In genomic region chrII:8931405-8932149, ce11 we compare ENCODE assay signal across 6 worm cellular contexts.
TF ChIP-seq lines count a peak whose summit lies in the region.

No protein-coding gene starts in this region.

TF ChIP-seq in whole organism, L1 larva, 84 proteins besides CTCF, POLR2A, EP300 and RAD21 (continues in another document):
- TF ChIP-seq mef-2 (tag; optimal IDR thresholded peaks at IDR 0.05; lab: Kevin White, UChicago) (no peak), tlp-1 (tag; optimal IDR thresholded peaks at IDR 0.05; lab: Kevin White, UChicago) (no peak), fos-1 (tag; optimal IDR thresholded peaks at IDR 0.05; lab: Kevin White, UChicago) (no peak), ceh-63 (GFP tag; optimal IDR thresholded peaks at IDR 0.05; lab: Kevin White, UChicago) (no peak), mab-9 (GFP tag; IDR thresholded peaks at IDR 0.05; lab: Robert Waterston, UW) (no peak), nhr-71 (tag; optimal IDR thresholded peaks at IDR 0.05; lab: Kevin White, UChicago) (peak; percentile 34), rnt-1 (tag; optimal IDR thresholded peaks at IDR 0.05; lab: Kevin White, UChicago) (no peak), alr-1 (tag; optimal IDR thresholded peaks at IDR 0.05; lab: Kevin White, UChicago; ENCODE audit: borderline replicate concordance) (no peak), hpl-2 (GFP tag; optimal IDR thresholded peaks at IDR 0.05; lab: Kevin White, UChicago) (no peak), pqm-1 (tag; optimal IDR thresholded peaks at IDR 0.05; lab: Kevin White, UChicago) (no peak), efl-3 (GFP tag; optimal IDR thresholded peaks at IDR 0.05; lab: Kevin White, UChicago) (no peak), lsy-2 (tag; optimal IDR thresholded peaks at IDR 0.05; lab: Kevin White, UChicago) (peak in 1 of 2 experiments; percentile 27), ceh-88 (GFP tag; IDR thresholded peaks at IDR 0.05; lab: Robert Waterston, UW) (no peak), nhr-90 (tag; optimal IDR thresholded peaks at IDR 0.05; lab: Kevin White, UChicago; ENCODE audit: poor library complexity) (no peak), nhr-84 (tag; optimal IDR thresholded peaks at IDR 0.05; lab: Kevin White, UChicago) (no peak), snpc-4 (tag; optimal IDR thresholded peaks at IDR 0.05; lab: Kevin White, UChicago) (no peak)

TF ChIP-seq in whole organism, L2 larva, 48 proteins besides CTCF, POLR2A, EP300 and RAD21 (continues in another document):
- peak in 1 of 2 experiments; percentile 20 for TF ChIP-seq lsy-2 (tag; optimal IDR thresholded peaks at IDR 0.05; lab: Kevin White, UChicago)
- peak; percentile 10 for TF ChIP-seq C34F6.9 (tag; optimal IDR thresholded peaks at IDR 0.05; lab: Kevin White, UChicago)
- TF ChIP-seq zag-1 (tag; optimal IDR thresholded peaks at IDR 0.05; lab: Kevin White, UChicago) = no peak
- no peak for TF ChIP-seq ceh-16 (tag; optimal IDR thresholded peaks at IDR 0.05; lab: Kevin White, UChicago)
- TF ChIP-seq Y55F3AM.14 (GFP tag; optimal IDR thresholded peaks at IDR 0.05; lab: Kevin White, UChicago) = no peak
- no peak for TF ChIP-seq lin-39 (tag; optimal IDR thresholded peaks at IDR 0.05; lab: Kevin White, UChicago)
- no peak for TF ChIP-seq blmp-1 (tag; optimal IDR thresholded peaks at IDR 0.05; lab: Kevin White, UChicago; ENCODE audit: insufficient read depth)
- no peak for TF ChIP-seq egl-27 (tag; optimal IDR thresholded peaks at IDR 0.05; lab: Kevin White, UChicago)
- TF ChIP-seq nhr-237 (tag; optimal IDR thresholded peaks at IDR 0.05; lab: Kevin White, UChicago) = no peak
- TF ChIP-seq gmeb-1 (tag; optimal IDR thresholded peaks at IDR 0.05; lab: Kevin White, UChicago) = no peak
- no peak for TF ChIP-seq nhr-6 (tag; optimal IDR thresholded peaks at IDR 0.05; lab: Kevin White, UChicago)
- no peak for TF ChIP-seq sma-9 (GFP tag; optimal IDR thresholded peaks at IDR 0.05; lab: Kevin White, UChicago)
- no peak for TF ChIP-seq sma-9 (tag; optimal IDR thresholded peaks at IDR 0.05; lab: Kevin White, UChicago)
- no peak for TF ChIP-seq nhr-25 (tag; optimal IDR thresholded peaks at IDR 0.05; lab: Kevin White, UChicago)
- TF ChIP-seq ama-1 (optimal IDR thresholded peaks at IDR 0.05; lab: Kevin White, UChicago) = peak; percentile 71
- no peak for TF ChIP-seq lin-13 (GFP tag; optimal IDR thresholded peaks at IDR 0.05; lab: Kevin White, UChicago)

TF ChIP-seq in whole organism, L3 larva, 47 proteins besides CTCF, POLR2A, EP300 and RAD21:
- TF ChIP-seq elt-1 (tag; optimal IDR thresholded peaks at IDR 0.05; lab: Kevin White, UChicago) (no peak), ama-1 (optimal IDR thresholded peaks at IDR 0.05; lab: Kevin White, UChicago) (peak; percentile 46), elt-3 (tag; optimal IDR thresholded peaks at IDR 0.05; lab: Kevin White, UChicago) (no peak), egl-5 (tag; optimal IDR thresholded peaks at IDR 0.05; lab: Kevin White, UChicago) (peak; percentile 41), ceh-16 (tag; optimal IDR thresholded peaks at IDR 0.05; lab: Kevin White, UChicago) (no peak), pha-4 (tag; optimal IDR thresholded peaks at IDR 0.05; lab: Kevin White, UChicago) (peak; percentile 60), nhr-43 (tag; optimal IDR thresholded peaks at IDR 0.05; lab: Kevin White, UChicago; ENCODE audit: poor library complexity, severe bottlenecking) (no peak), lin-15B (tag; optimal IDR thresholded peaks at IDR 0.05; lab: Kevin White, UChicago) (peak; percentile 13), nfya-1 (tag; optimal IDR thresholded peaks at IDR 0.05; lab: Kevin White, UChicago; ENCODE audit: insufficient read depth) (peak; percentile 48), hmg-11 (tag; optimal IDR thresholded peaks at IDR 0.05; lab: Kevin White, UChicago) (peak; percentile 42), elt-2 (tag; optimal IDR thresholded peaks at IDR 0.05; lab: Kevin White, UChicago) (peak; percentile 27), nhr-76 (tag; optimal IDR thresholded peaks at IDR 0.05; lab: Kevin White, UChicago) (no peak), aly-2 (tag; optimal IDR thresholded peaks at IDR 0.05; lab: Kevin White, UChicago) (no peak), nhr-25 (tag; optimal IDR thresholded peaks at IDR 0.05; lab: Kevin White, UChicago) (peak; percentile 28), zag-1 (tag; optimal IDR thresholded peaks at IDR 0.05; lab: Kevin White, UChicago) (no peak)

TF ChIP-seq in whole organism, L4 larva, 104 proteins besides CTCF, POLR2A, EP300 and RAD21 (continues in another document):
- no peak for TF ChIP-seq ceh-62 (tag; optimal IDR thresholded peaks at IDR 0.05; lab: Kevin White, UChicago)
- TF ChIP-seq spr-1 (tag; optimal IDR thresholded peaks at IDR 0.05; lab: Kevin White, UChicago) = peak; percentile 4
- no peak for TF ChIP-seq dmd-8 (GFP tag; IDR thresholded peaks at IDR 0.05; lab: Robert Waterston, UW)
- TF ChIP-seq fos-1 (tag; optimal IDR thresholded peaks at IDR 0.05; lab: Kevin White, UChicago) = no peak
- TF ChIP-seq F49E8.2 (tag; optimal IDR thresholded peaks at IDR 0.05; lab: Kevin White, UChicago; ENCODE audit: borderline replicate concordance) = no peak
- TF ChIP-seq pha-4 (GFP tag; IDR thresholded peaks at IDR 0.05; lab: Robert Waterston, UW) = 0 out of 2 replicates have a peak, but pooled peaks have one; percentile 34
- TF ChIP-seq pha-4 (tag; optimal IDR thresholded peaks at IDR 0.05; lab: Kevin White, UChicago) = no peak
- peak; percentile 15 for TF ChIP-seq mes-2 (tag; optimal IDR thresholded peaks at IDR 0.05; lab: Kevin White, UChicago; ENCODE audit: poor library complexity, severe bottlenecking)
- no peak for TF ChIP-seq nhr-111 (GFP tag; optimal IDR thresholded peaks at IDR 0.05; lab: Kevin White, UChicago)
- no peak for TF ChIP-seq dmd-6 (GFP tag; IDR thresholded peaks at IDR 0.05; lab: Robert Waterston, UW)
- TF ChIP-seq hmg-1.1 (GFP tag; IDR thresholded peaks at IDR 0.05; lab: Robert Waterston, UW) = no peak; the same call in 1 of the 2 replicates
- TF ChIP-seq set-16 (GFP tag; IDR thresholded peaks at IDR 0.05; lab: Robert Waterston, UW) = no peak
- TF ChIP-seq nhr-28 (tag; optimal IDR thresholded peaks at IDR 0.05; lab: Kevin White, UChicago) = peak; percentile 47
- TF ChIP-seq F44E2.7 (GFP tag; IDR thresholded peaks at IDR 0.05; lab: Robert Waterston, UW) = no peak
- TF ChIP-seq mxl-3 (GFP tag; optimal IDR thresholded peaks at IDR 0.05; lab: Kevin White, UChicago) = no peak
- peak; percentile 28 for TF ChIP-seq dve-1 (tag; optimal IDR thresholded peaks at IDR 0.05; lab: Kevin White, UChicago; ENCODE audit: insufficient read depth)

TF ChIP-seq in whole organism, late embryonic, 69 proteins besides CTCF, POLR2A, EP300 and RAD21:
- no peak for TF ChIP-seq ceh-2 (tag; optimal IDR thresholded peaks at IDR 0.05; lab: Kevin White, UChicago)
- TF ChIP-seq hlh-15 (tag; optimal IDR thresholded peaks at IDR 0.05; lab: Kevin White, UChicago) = no peak
- no peak for TF ChIP-seq pag-3 (tag; optimal IDR thresholded peaks at IDR 0.05; lab: Kevin White, UChicago; ENCODE audit: borderline replicate concordance)
- TF ChIP-seq lim-6 (tag; optimal IDR thresholded peaks at IDR 0.05; lab: Kevin White, UChicago) = no peak
- TF ChIP-seq unc-42 (tag; optimal IDR thresholded peaks at IDR 0.05; lab: Kevin White, UChicago) = peak; percentile 29
- TF ChIP-seq sdc-2 (tag; optimal IDR thresholded peaks at IDR 0.05; lab: Kevin White, UChicago) = peak; percentile 9
- TF ChIP-seq ceh-18 (tag; optimal IDR thresholded peaks at IDR 0.05; lab: Kevin White, UChicago) = peak; percentile 11
- TF ChIP-seq ets-4 (tag; optimal IDR thresholded peaks at IDR 0.05; lab: Kevin White, UChicago) = no peak
- TF ChIP-seq lin-11 (tag; optimal IDR thresholded peaks at IDR 0.05; lab: Kevin White, UChicago) = no peak

TF ChIP-seq in whole organism, young adult, 124 proteins besides CTCF, POLR2A, EP300 and RAD21:
- TF ChIP-seq efl-1 (GFP tag; optimal IDR thresholded peaks at IDR 0.05; lab: Kevin White, UChicago) (no peak), cebp-1 (GFP tag; IDR thresholded peaks at IDR 0.05; lab: Robert Waterston, UW) (no peak), cebp-1 (tag; optimal IDR thresholded peaks at IDR 0.05; lab: Kevin White, UChicago) (peak; percentile 41), attf-5 (GFP tag; optimal IDR thresholded peaks at IDR 0.05; lab: Kevin White, UChicago) (no peak), mcd-1 (GFP tag; IDR thresholded peaks at IDR 0.05; lab: Robert Waterston, UW) (0 out of 2 replicates have a peak, but pooled peaks have one; percentile 18), rpc-1 (optimal IDR thresholded peaks at IDR 0.05; lab: Kevin White, UChicago) (no peak), rpc-1 (tag; optimal IDR thresholded peaks at IDR 0.05; lab: Kevin White, UChicago) (no peak), chd-7 (tag; optimal IDR thresholded peaks at IDR 0.05; lab: Kevin White, UChicago) (no peak), mel-28 (tag; optimal IDR thresholded peaks at IDR 0.05; lab: Kevin White, UChicago; ENCODE audit: borderline replicate concordance) (no peak), egrh-3 (GFP tag; IDR thresholded peaks at IDR 0.05; lab: Robert Waterston, UW) (peak; percentile 4; the same call in 1 of the 2 replicates), hmg-1.2 (GFP tag; IDR thresholded peaks at IDR 0.05; lab: Robert Waterston, UW) (peak; percentile 44; the same call in 1 of the 2 replicates), ztf-25 (GFP tag; IDR thresholded peaks at IDR 0.05; lab: Robert Waterston, UW) (no peak), ama-1 (optimal IDR thresholded peaks at IDR 0.05; lab: Kevin White, UChicago) (peak; percentile 61), ama-1 (GFP tag; optimal IDR thresholded peaks at IDR 0.05; lab: Kevin White, UChicago) (no peak), ztf-3 (GFP tag; optimal IDR thresholded peaks at IDR 0.05; lab: Kevin White, UChicago) (no peak), nhr-179 (tag; optimal IDR thresholded peaks at IDR 0.05; lab: Kevin White, UChicago) (no peak), hmg-20 (GFP tag; IDR thresholded peaks at IDR 0.05; lab: Robert Waterston, UW) (no peak), nhr-80 (tag; optimal IDR thresholded peaks at IDR 0.05; lab: Kevin White, UChicago) (peak; percentile 61), rcor-1 (GFP tag; IDR thresholded peaks at IDR 0.05; lab: Robert Waterston, UW) (no peak), ztf-18 (tag; optimal IDR thresholded peaks at IDR 0.05; lab: Kevin White, UChicago) (peak; percentile 19), xnd-1 (tag; optimal IDR thresholded peaks at IDR 0.05; lab: Kevin White, UChicago) (no peak), zfh-2 (GFP tag; conservative IDR thresholded peaks at IDR 0.05; lab: Robert Waterston, UW) (peak; percentile 51; the same call in 1 of the 2 replicates), ets-4 (GFP tag; optimal IDR thresholded peaks at IDR 0.05; lab: Kevin White, UChicago) (no peak), let-607 (tag; optimal IDR thresholded peaks at IDR 0.05; lab: Kevin White, UChicago) (peak in 1 of 2 experiments; percentile 19), snpc-4 (GFP tag; optimal IDR thresholded peaks at IDR 0.05; lab: Kevin White, UChicago) (no peak), snpc-4 (tag; optimal IDR thresholded peaks at IDR 0.05; lab: Kevin White, UChicago) (peak in 1 of 4 experiments; percentile 10)
